Fruit fly (Drosophila melanogaster) whole organism, pupa: ENCODE results near the gene sesB.

ENCODE experiments used
- CG10348 ChIP-seq: fragments of 200-800 bp; sonication (Bioruptor generic); IDR thresholded peaks from 2 replicates; pipeline ENCODE4 v1.3.6; 2022; ENCODE audit warnings: missing biosample characterization, missing genetic modification characterization
- CG13204 ChIP-seq: fragments of 200-800 bp; sonication (Bioruptor generic); optimal IDR thresholded peaks from 2 replicates; lab custom pipeline; 2018; ENCODE audit warnings: missing biosample characterization, mild to moderate bottlenecking, missing genetic modification characterization, moderate library complexity
- CG14655 ChIP-seq: fragments of 200-800 bp; sonication (Bioruptor generic); optimal IDR thresholded peaks from 3 replicates; lab custom pipeline; 2017; ENCODE audit warnings: mild to moderate bottlenecking, missing biosample characterization, missing genetic modification reagents, missing genetic modification characterization
- CG17806 ChIP-seq: fragments of 200-800 bp; sonication (Bioruptor generic); optimal IDR thresholded peaks from 2 replicates; lab custom pipeline; 2018; ENCODE audit warnings: missing biosample characterization, mild to moderate bottlenecking, missing genetic modification characterization, moderate library complexity
- CG32121 ChIP-seq: fragments of 200-800 bp; sonication (Bioruptor generic); IDR thresholded peaks from 2 replicates; pipeline ENCODE4 v1.3.6; 2022; ENCODE audit warnings: missing biosample characterization, missing genetic modification characterization
- CG34367 ChIP-seq: fragments of 200-800 bp; sonication (Bioruptor generic); optimal IDR thresholded peaks from 2 replicates; lab custom pipeline; 2018; ENCODE audit warnings: missing biosample characterization, mild to moderate bottlenecking, missing genetic modification characterization
- CG8301 ChIP-seq: fragments of 200-800 bp; sonication (Bioruptor generic); optimal IDR thresholded peaks from 2 replicates; lab custom pipeline; 2018; ENCODE audit warnings: missing biosample characterization, mild to moderate bottlenecking, missing genetic modification characterization
- CG9948 ChIP-seq: fragments of 200-800 bp; sonication (Bioruptor generic); optimal IDR thresholded peaks from 2 replicates; lab custom pipeline; 2018; ENCODE audit warnings: missing biosample characterization, mild to moderate bottlenecking, missing genetic modification characterization, moderate library complexity
- D1 ChIP-seq: fragments of 200-800 bp; sonication (Bioruptor generic); optimal IDR thresholded peaks from 2 replicates; lab custom pipeline; 2018; ENCODE audit warnings: missing biosample characterization, mild to moderate bottlenecking, missing genetic modification characterization, moderate library complexity
- EcR ChIP-seq: fragments of 200-800 bp; sonication (Bioruptor generic); optimal IDR thresholded peaks from 3 replicates; lab custom pipeline; 2019; ENCODE audit warnings: missing biosample characterization, missing genetic modification characterization, mild to moderate bottlenecking, moderate library complexity, missing genetic modification reagents
- Ets98B ChIP-seq: fragments of 200-800 bp; sonication (Bioruptor generic); IDR thresholded peaks from 2 replicates; pipeline ENCODE4 v1.3.6; 2022; ENCODE audit warnings: missing biosample characterization, missing genetic modification characterization
- Pif1A ChIP-seq: fragments of 200-800 bp; sonication (Bioruptor generic); optimal IDR thresholded peaks from 3 replicates; lab custom pipeline; 2016; ENCODE audit warnings: missing biosample characterization, missing genetic modification characterization
- Pif1B ChIP-seq: fragments of 200-800 bp; sonication (Bioruptor generic); optimal IDR thresholded peaks from 3 replicates; lab custom pipeline; 2016; ENCODE audit warnings: missing biosample characterization, missing genetic modification characterization
- gl ChIP-seq: fragments of 200-800 bp; sonication (Bioruptor generic); optimal IDR thresholded peaks from 2 replicates; lab custom pipeline; 2018; ENCODE audit warnings: missing biosample characterization, mild to moderate bottlenecking, missing genetic modification characterization

- TF ChIP-seq CG32121 (GFP tag; lab: Robert Waterston, UW) (no peak), Pif1A (GFP tag; lab: Kevin White, UChicago) (no peak), CG8301 (tag; lab: Kevin White, UChicago) (no peak), Ets98B (GFP tag; lab: Robert Waterston, UW) (no peak), CG13204 (GFP tag; lab: Kevin White, UChicago) (no peak), EcR (no peak), CG34367 (tag; lab: Kevin White, UChicago) (no peak), CG14655 (GFP tag; lab: Kevin White, UChicago) (no peak), gl (tag; lab: Kevin White, UChicago) (no peak), D1 (tag; lab: Kevin White, UChicago) (no peak), CG9948 (no peak), CG10348 (GFP tag; lab: Robert Waterston, UW) (no peak), CG17806 (tag; lab: Kevin White, UChicago) (no peak), Pif1B (no peak)
These were observed 37.5 kb upstream of the sesB start, which contains the start of gene Imp for dm6 chrX:10824227-10824702.
